Worm (Caenorhabditis elegans) whole organism, young adult: ENCODE measurements around the gene Y22D7AL.6.

Experiments used
- B0035.1 ChIP-seq: sonication (generic microtip); optimal IDR thresholded peaks from 2 replicates; lab custom pipeline; 2016; ENCODE audit warnings: missing genetic modification characterization, mild to moderate bottlenecking, missing compliant biosample characterization, missing genotype, missing genetic modification reagents
- B0261.1 ChIP-seq: sonication (generic microtip); optimal IDR thresholded peaks from 2 replicates; lab custom pipeline; 2016; ENCODE audit warnings: mild to moderate bottlenecking, missing genetic modification characterization, moderate library complexity, missing compliant biosample characterization
- B0336.3 ChIP-seq: fragments of 200-800 bp; sonication (Bioruptor generic); IDR thresholded peaks from 2 replicates; pipeline ENCODE4 v1.3.6; 2022; ENCODE audit warnings: missing genetic modification characterization, missing compliant biosample characterization
- D2030.7 ChIP-seq: fragments of 200-800 bp; sonication (Bioruptor generic); IDR thresholded peaks from 2 replicates; pipeline ENCODE4 v1.3.6; 2022; ENCODE audit warnings: missing genetic modification reagents, missing genetic modification characterization, missing compliant biosample characterization
- F33H1.4 ChIP-seq: fragments of 200-800 bp; sonication (Bioruptor generic); IDR thresholded peaks from 2 replicates; pipeline ENCODE4 v1.3.6; 2022; ENCODE audit warnings: missing genetic modification reagents, missing genetic modification characterization, missing compliant biosample characterization
- F39B2.1 ChIP-seq: fragments of 200-800 bp; sonication (Bioruptor generic); IDR thresholded peaks from 2 replicates; pipeline ENCODE4 v1.3.6; 2022; ENCODE audit warnings: missing genetic modification reagents, missing genetic modification characterization, missing compliant biosample characterization
- F57A8.1 ChIP-seq: fragments of 200-800 bp; sonication (Bioruptor generic); optimal IDR thresholded peaks from 2 replicates; lab custom pipeline; 2018; ENCODE audit warnings: mild to moderate bottlenecking, missing genetic modification characterization, moderate library complexity, missing compliant biosample characterization
- ama-1 ChIP-seq, 3 experiments: fragments of 150-350 bp in 1 of 3; sonication (generic microtip) in 2 of 3; optimal IDR thresholded peaks; 2 replicates each; lab custom pipeline; 2014 to 2018; ENCODE audit warnings: missing biosample characterization in 2 of 3, missing genetic modification characterization in 2 of 3, missing genetic modification reagents in 2 of 3
- atf-7 ChIP-seq: sonication (generic microtip); optimal IDR thresholded peaks from 2 replicates; lab custom pipeline; 2017; ENCODE audit warnings: mild to moderate bottlenecking, missing genetic modification characterization, missing compliant biosample characterization
- bed-2 ChIP-seq: fragments of 200-800 bp; sonication (Bioruptor generic); IDR thresholded peaks from 2 replicates; pipeline ENCODE4 v1.3.6; 2022; ENCODE audit warnings: missing genetic modification reagents, missing genetic modification characterization, missing compliant biosample characterization
- cebp-1 ChIP-seq, 2 experiments: fragments of 200-800 bp in 1 of 2; sonication (Bioruptor generic) in 1 of 2; sonication (generic microtip) in 1 of 2; IDR thresholded peaks in 1 of 2; optimal IDR thresholded peaks in 1 of 2; 2 replicates each; pipeline versions ENCODE4 v1.3.6 to Lab custom; 2017 to 2022; ENCODE audit warnings: missing compliant biosample characterization in 2 of 2, missing genetic modification characterization in 2 of 2, mild to moderate bottlenecking in 1 of 2, missing genetic modification reagents in 1 of 2, moderate library complexity in 1 of 2
- ceh-40 ChIP-seq: fragments of 200-800 bp; sonication (Bioruptor generic); IDR thresholded peaks from 2 replicates; pipeline ENCODE4 v1.3.6; 2022; ENCODE audit warnings: missing genetic modification characterization, missing compliant biosample characterization
- die-1 ChIP-seq: sonication (generic microtip); optimal IDR thresholded peaks from 2 replicates; lab custom pipeline; 2016; ENCODE audit warnings: missing genotype, mild to moderate bottlenecking, missing genetic modification characterization, missing compliant biosample characterization
- dox-1 ChIP-seq: fragments of 200-800 bp; sonication (Bioruptor generic); IDR thresholded peaks from 2 replicates; pipeline ENCODE4 v1.3.6; 2022; ENCODE audit warnings: missing genetic modification reagents, missing genetic modification characterization, missing compliant biosample characterization
- egl-44 ChIP-seq: fragments of 200-800 bp; sonication (Bioruptor generic); IDR thresholded peaks from 2 replicates; pipeline ENCODE4 v1.3.6; 2022; ENCODE audit warnings: missing genetic modification reagents, missing genetic modification characterization, missing compliant biosample characterization
- egrh-3 ChIP-seq: fragments of 200-800 bp; sonication (Bioruptor generic); IDR thresholded peaks from 2 replicates; pipeline ENCODE4 v1.3.6; 2022; ENCODE audit warnings: missing genetic modification reagents, missing genetic modification characterization, missing compliant biosample characterization
- hlh-12 ChIP-seq: sonication (generic microtip); optimal IDR thresholded peaks from 2 replicates; lab custom pipeline; 2016; ENCODE audit warnings: missing genetic modification characterization, missing compliant biosample characterization
- hlh-26 ChIP-seq: fragments of 200-800 bp; sonication (Bioruptor generic); conservative IDR thresholded peaks from 2 replicates; pipeline ENCODE4 v1.3.6; 2022; ENCODE audit warnings: missing genetic modification reagents, missing genetic modification characterization, missing compliant biosample characterization
- hmg-1.2 ChIP-seq: fragments of 200-800 bp; sonication (Bioruptor generic); IDR thresholded peaks from 2 replicates; pipeline ENCODE4 v1.3.6; 2022; ENCODE audit warnings: missing genetic modification reagents, missing genetic modification characterization, missing compliant biosample characterization
- hmg-20 ChIP-seq: fragments of 200-800 bp; sonication (Bioruptor generic); IDR thresholded peaks from 2 replicates; pipeline ENCODE4 v1.3.6; 2022; ENCODE audit warnings: missing genetic modification reagents, missing genetic modification characterization, missing compliant biosample characterization
- lin-26 ChIP-seq: fragments of 200-800 bp; sonication (Bioruptor generic); IDR thresholded peaks from 2 replicates; pipeline ENCODE4 v1.3.6; 2022; ENCODE audit warnings: missing genetic modification reagents, missing genetic modification characterization, missing compliant biosample characterization
- lin-54 ChIP-seq: fragments of 200-800 bp; sonication (Bioruptor generic); optimal IDR thresholded peaks from 2 replicates; lab custom pipeline; 2018; ENCODE audit warnings: mild to moderate bottlenecking, missing genetic modification characterization, missing compliant biosample characterization
- lsl-1 ChIP-seq: fragments of 200-800 bp; sonication (Bioruptor generic); optimal IDR thresholded peaks from 2 replicates; lab custom pipeline; 2018; ENCODE audit warnings: mild to moderate bottlenecking, missing genetic modification characterization, moderate library complexity, missing compliant biosample characterization
- lsy-27 ChIP-seq: sonication (generic microtip); optimal IDR thresholded peaks from 2 replicates; lab custom pipeline; 2017; ENCODE audit warnings: missing genetic modification characterization, mild to moderate bottlenecking, missing compliant biosample characterization, antibody characterized with exemption, missing genotype, borderline replicate concordance; ENCODE audit not compliant: insufficient read depth
- madf-3 ChIP-seq: fragments of 200-800 bp; sonication (Bioruptor generic); IDR thresholded peaks from 2 replicates; pipeline ENCODE4 v1.3.6; 2022; ENCODE audit warnings: missing genetic modification reagents, missing genetic modification characterization, missing compliant biosample characterization
- madf-8 ChIP-seq: fragments of 200-800 bp; sonication (Bioruptor generic); conservative IDR thresholded peaks from 2 replicates; pipeline ENCODE4 v1.3.6; 2022; ENCODE audit warnings: missing genetic modification reagents, missing genetic modification characterization, missing compliant biosample characterization
- mes-4 ChIP-seq: sonication (generic microtip); optimal IDR thresholded peaks from 2 replicates; lab custom pipeline; 2016; ENCODE audit warnings: missing genotype, missing genetic modification characterization, missing compliant biosample characterization
- mxl-1 ChIP-seq: sonication (generic microtip); optimal IDR thresholded peaks from 2 replicates; lab custom pipeline; 2016; ENCODE audit warnings: missing genetic modification characterization, missing compliant biosample characterization
- nfya-1 ChIP-seq: sonication (generic microtip); optimal IDR thresholded peaks from 2 replicates; lab custom pipeline; 2017; ENCODE audit warnings: antibody characterized with exemption, missing compliant biosample characterization, missing genetic modification characterization, borderline replicate concordance; ENCODE audit not compliant: insufficient read depth
- nfya-2 ChIP-seq: fragments of 200-800 bp; sonication (Bioruptor generic); IDR thresholded peaks from 2 replicates; pipeline ENCODE4 v1.3.6; 2022; ENCODE audit warnings: missing genetic modification reagents, missing genetic modification characterization, missing compliant biosample characterization
- nfyb-1 ChIP-seq: fragments of 200-800 bp; sonication (Bioruptor generic); IDR thresholded peaks from 2 replicates; pipeline ENCODE4 v1.3.6; 2022; ENCODE audit warnings: missing genetic modification reagents, missing genetic modification characterization, missing compliant biosample characterization
- nhr-179 ChIP-seq: sonication (generic microtip); optimal IDR thresholded peaks from 2 replicates; lab custom pipeline; 2016; ENCODE audit warnings: mild to moderate bottlenecking, missing genetic modification characterization, missing compliant biosample characterization
- nhr-80 ChIP-seq: sonication (generic microtip); optimal IDR thresholded peaks from 2 replicates; lab custom pipeline; 2016; ENCODE audit warnings: missing genetic modification characterization, missing compliant biosample characterization
- rec-8 ChIP-seq, 2 experiments: sonication (generic microtip); optimal IDR thresholded peaks; 2 replicates each; lab custom pipeline; 2016; ENCODE audit warnings: mild to moderate bottlenecking in 2 of 2, missing genetic modification characterization in 2 of 2, missing genetic modification reagents in 2 of 2, missing genotype in 2 of 2, missing biosample characterization in 1 of 2, missing compliant biosample characterization in 1 of 2, moderate library complexity in 1 of 2
- repo-1 ChIP-seq: sonication (generic microtip); optimal IDR thresholded peaks from 2 replicates; lab custom pipeline; 2017; ENCODE audit warnings: mild to moderate bottlenecking, missing genetic modification characterization, missing compliant biosample characterization
- rpc-1 ChIP-seq, 2 experiments: fragments of 150-350 bp in 1 of 2; sonication (generic microtip) in 1 of 2; optimal IDR thresholded peaks; 2 replicates each; lab custom pipeline; 2014 to 2018; ENCODE audit warnings: missing biosample characterization in 1 of 2, missing genetic modification characterization in 1 of 2, missing genetic modification reagents in 1 of 2, missing genotype in 1 of 2
- sdz-38 ChIP-seq: sonication (generic microtip); optimal IDR thresholded peaks from 2 replicates; lab custom pipeline; 2016; ENCODE audit warnings: missing genotype, missing genetic modification characterization, missing compliant biosample characterization
- sea-2 ChIP-seq: fragments of 200-800 bp; sonication (Bioruptor generic); IDR thresholded peaks from 2 replicates; pipeline ENCODE4 v1.3.6; 2022; ENCODE audit warnings: missing genetic modification characterization, missing compliant biosample characterization
- snpc-1.3 ChIP-seq: sonication (generic microtip); optimal IDR thresholded peaks from 2 replicates; lab custom pipeline; 2017; ENCODE audit warnings: missing genetic modification characterization, mild to moderate bottlenecking, missing compliant biosample characterization, antibody characterized with exemption, moderate library complexity, missing genotype, missing genetic modification reagents; ENCODE audit not compliant: insufficient read depth
- snpc-3.4 ChIP-seq: sonication (generic microtip); optimal IDR thresholded peaks from 2 replicates; lab custom pipeline; 2017; ENCODE audit warnings: missing genetic modification characterization, mild to moderate bottlenecking, missing compliant biosample characterization, antibody characterized with exemption, moderate library complexity, missing genotype, missing genetic modification reagents
- somi-1 ChIP-seq: fragments of 200-800 bp; sonication (Bioruptor generic); optimal IDR thresholded peaks from 2 replicates; lab custom pipeline; 2018; ENCODE audit warnings: mild to moderate bottlenecking, missing genetic modification characterization, missing compliant biosample characterization
- tbp1 ChIP-seq: fragments of 200-800 bp; sonication (Bioruptor generic); optimal IDR thresholded peaks from 2 replicates; lab custom pipeline; 2018; ENCODE audit warnings: mild to moderate bottlenecking, missing genetic modification characterization, missing compliant biosample characterization
- zim-3 ChIP-seq: sonication (generic microtip); optimal IDR thresholded peaks from 2 replicates; lab custom pipeline; 2017; ENCODE audit warnings: mild to moderate bottlenecking, missing genetic modification characterization, moderate library complexity, missing compliant biosample characterization
- ztf-22 ChIP-seq: fragments of 200-800 bp; sonication (Bioruptor generic); optimal IDR thresholded peaks from 2 replicates; lab custom pipeline; 2018; ENCODE audit warnings: mild to moderate bottlenecking, missing genetic modification characterization, moderate library complexity, missing compliant biosample characterization
- ztf-28 ChIP-seq: fragments of 200-800 bp; sonication (Bioruptor generic); IDR thresholded peaks from 2 replicates; pipeline ENCODE4 v1.3.6; 2022; ENCODE audit warnings: missing genetic modification reagents, missing genetic modification characterization, missing compliant biosample characterization
- ztf-3 ChIP-seq: fragments of 200-800 bp; sonication (Bioruptor generic); optimal IDR thresholded peaks from 2 replicates; lab custom pipeline; 2018; ENCODE audit warnings: mild to moderate bottlenecking, missing genetic modification characterization, missing compliant biosample characterization

Gene Y22D7AL.6

DNA sequence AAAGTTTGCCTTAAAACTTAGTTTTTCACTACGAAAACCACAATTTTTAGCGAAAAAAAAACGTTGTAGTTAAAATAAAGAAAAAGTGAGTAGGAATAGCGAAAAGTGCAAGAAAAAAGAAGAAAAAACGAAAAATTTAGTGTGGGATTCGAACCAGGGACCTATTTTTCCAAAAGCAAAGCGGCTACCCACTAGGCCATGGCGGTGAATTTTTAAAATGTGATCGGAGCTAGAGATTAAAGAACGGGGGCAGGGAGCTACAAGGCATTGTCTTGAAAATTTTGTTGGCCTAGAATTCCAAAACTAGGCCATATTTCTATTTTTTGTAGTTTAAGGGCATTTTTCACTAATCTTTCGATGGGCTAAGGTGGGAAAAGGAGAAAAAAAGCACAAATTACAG lies 950 bp upstream of the Y22D7AL.6 start:
- TF ChIP-seq rec-8 (tag; optimal IDR thresholded peaks at IDR 0.05; lab: Kevin White, UChicago) (peak in 1 of 2 experiments; percentile 68), die-1 (tag; lab: Kevin White, UChicago) (peak; percentile 57), sea-2 (GFP tag; lab: Robert Waterston, UW) (no peak), zim-3 (tag; lab: Kevin White, UChicago) (no peak), F57A8.1 (no peak), lin-54 (peak; percentile 7), hmg-1.2 (GFP tag; lab: Robert Waterston, UW) (peak; percentile 40), egrh-3 (GFP tag; lab: Robert Waterston, UW) (no peak; the same call in 1 of the 2 replicates), nhr-80 (tag; lab: Kevin White, UChicago) (no peak), nfyb-1 (GFP tag; lab: Robert Waterston, UW) (no peak), F39B2.1 (no peak), B0336.3 (GFP tag; lab: Robert Waterston, UW) (no peak), D2030.7 (peak; percentile 48), mes-4 (tag; lab: Kevin White, UChicago) (no peak), tbp1 (GFP tag; lab: Kevin White, UChicago) (peak; percentile 88), lin-26 (peak; percentile 62; the same call in 1 of the 2 replicates), nfya-2 (GFP tag; lab: Robert Waterston, UW) (no peak), bed-2 (GFP tag; lab: Robert Waterston, UW) (no peak), dox-1 (GFP tag; lab: Robert Waterston, UW) (no peak), atf-7 (no peak), nhr-179 (tag; lab: Kevin White, UChicago) (no peak), ztf-3 (no peak), rpc-1 (optimal IDR thresholded peaks at IDR 0.05; lab: Kevin White, UChicago) (peak; percentile 59), rpc-1 (tag; optimal IDR thresholded peaks at IDR 0.05; lab: Kevin White, UChicago) (peak; percentile 71), lsy-27 (tag; lab: Kevin White, UChicago) (no peak), lsl-1 (peak; percentile 16), B0261.1 (tag; lab: Kevin White, UChicago) (peak; percentile 61), snpc-1.3 (tag; lab: Kevin White, UChicago) (no peak), F33H1.4 (GFP tag; lab: Robert Waterston, UW) (0 out of 2 replicates have a peak, but pooled peaks have one; percentile 12), hlh-26 (GFP tag; lab: Robert Waterston, UW) (no peak), hmg-20 (GFP tag; lab: Robert Waterston, UW) (no peak), ceh-40 (GFP tag; lab: Robert Waterston, UW) (peak; percentile 50; the same call in 1 of the 2 replicates), snpc-3.4 (tag; lab: Kevin White, UChicago) (no peak), hlh-12 (tag; lab: Kevin White, UChicago) (no peak), sdz-38 (tag; lab: Kevin White, UChicago) (no peak), ztf-22 (GFP tag; lab: Kevin White, UChicago) (no peak), madf-8 (no peak), cebp-1 (GFP tag; IDR thresholded peaks at IDR 0.05; lab: Robert Waterston, UW) (peak; percentile 34; the same call in 1 of the 2 replicates), cebp-1 (tag; optimal IDR thresholded peaks at IDR 0.05; lab: Kevin White, UChicago) (no peak), egl-44 (GFP tag; lab: Robert Waterston, UW) (0 out of 2 replicates have a peak, but pooled peaks have one; percentile 18), repo-1 (tag; lab: Kevin White, UChicago) (no peak), ztf-28 (GFP tag; lab: Robert Waterston, UW) (0 out of 2 replicates have a peak, but pooled peaks have one; percentile 37), mxl-1 (tag; lab: Kevin White, UChicago) (peak; percentile 30), nfya-1 (tag; lab: Kevin White, UChicago) (no peak), B0035.1 (tag; lab: Kevin White, UChicago) (no peak), somi-1 (GFP tag; lab: Kevin White, UChicago) (no peak), ama-1 (optimal IDR thresholded peaks at IDR 0.05; lab: Kevin White, UChicago) (no peak), ama-1 (GFP tag; optimal IDR thresholded peaks at IDR 0.05; lab: Kevin White, UChicago) (peak in 1 of 2 experiments; percentile 31), madf-3 (no peak)
